Fruit fly (Drosophila melanogaster) whole organism, embryonic: ENCODE results near the gene Ser.

Experiments used
- Adf1 ChIP-seq: fragments of 200-800 bp; sonication (Bioruptor generic); IDR thresholded peaks from 2 replicates; pipeline ENCODE4 v1.3.6; 2022; ENCODE audit warnings: missing biosample characterization, missing genetic modification characterization
- Bdp1 ChIP-seq: fragments of 200-800 bp; sonication (Bioruptor generic); optimal IDR thresholded peaks from 3 replicates; lab custom pipeline; 2016; ENCODE audit warnings: missing biosample characterization, missing genetic modification characterization
- Blimp-1 ChIP-seq: fragments of 200-800 bp; sonication (Bioruptor generic); optimal IDR thresholded peaks from 3 replicates; lab custom pipeline; 2018; ENCODE audit warnings: missing biosample characterization, missing genetic modification characterization, mild to moderate bottlenecking, moderate library complexity, missing genetic modification reagents
- CG1024 ChIP-seq: fragments of 200-800 bp; sonication (Bioruptor generic); IDR thresholded peaks from 2 replicates; pipeline ENCODE4 v1.3.6; 2022; ENCODE audit warnings: missing biosample characterization, missing genetic modification characterization
- CG10431 ChIP-seq: fragments of 200-800 bp; sonication (Bioruptor generic); optimal IDR thresholded peaks from 3 replicates; lab custom pipeline; 2018; ENCODE audit warnings: missing biosample characterization, mild to moderate bottlenecking, missing genetic modification characterization
- CG11247 ChIP-seq: fragments of 200-800 bp; sonication (Bioruptor generic); IDR thresholded peaks from 2 replicates; pipeline ENCODE4 v1.3.6; 2022; ENCODE audit warnings: missing biosample characterization, missing genetic modification characterization
- CG11456 ChIP-seq: fragments of 200-800 bp; sonication (Bioruptor generic); IDR thresholded peaks from 3 replicates; pipeline ENCODE4 v1.3.6; 2022; ENCODE audit warnings: missing biosample characterization, missing genetic modification characterization
- CG11723 ChIP-seq: fragments of 200-800 bp; sonication (Bioruptor generic); optimal IDR thresholded peaks from 2 replicates; lab custom pipeline; 2017; ENCODE audit warnings: missing biosample characterization, mild to moderate bottlenecking, missing genetic modification characterization
- CG12104 ChIP-seq: fragments of 200-800 bp; sonication (Bioruptor generic); optimal IDR thresholded peaks from 3 replicates; lab custom pipeline; 2016; ENCODE audit warnings: missing biosample characterization, missing genetic modification characterization
- CG12236 ChIP-seq: fragments of 200-800 bp; sonication (Bioruptor generic); optimal IDR thresholded peaks from 2 replicates; lab custom pipeline; 2016; ENCODE audit warnings: missing biosample characterization, missing genetic modification characterization
- CG13287 ChIP-seq: fragments of 200-800 bp; sonication (Bioruptor generic); IDR thresholded peaks from 2 replicates; pipeline ENCODE4 v1.3.6; 2022; ENCODE audit warnings: missing biosample characterization, missing genetic modification characterization; ENCODE audit not compliant: partially characterized antibody
- CG15269 ChIP-seq: fragments of 200-800 bp; sonication (Bioruptor generic); optimal IDR thresholded peaks from 2 replicates; lab custom pipeline; 2018; ENCODE audit warnings: missing biosample characterization, mild to moderate bottlenecking, missing genetic modification characterization, moderate library complexity
- CG17359 ChIP-seq: fragments of 200-800 bp; sonication (Bioruptor generic); optimal IDR thresholded peaks from 3 replicates; lab custom pipeline; 2018; ENCODE audit warnings: missing biosample characterization, mild to moderate bottlenecking, missing genetic modification characterization, moderate library complexity
- CG18599 ChIP-seq: fragments of 200-800 bp; sonication (Bioruptor generic); optimal IDR thresholded peaks from 3 replicates; lab custom pipeline; 2017; ENCODE audit warnings: missing biosample characterization, missing genetic modification characterization, mild to moderate bottlenecking, moderate library complexity, missing genetic modification reagents
- CG2116 ChIP-seq: fragments of 200-800 bp; sonication (Bioruptor generic); optimal IDR thresholded peaks from 3 replicates; lab custom pipeline; 2018; ENCODE audit warnings: missing biosample characterization, mild to moderate bottlenecking, missing genetic modification characterization
- CG2712 ChIP-seq: fragments of 200-800 bp; optimal IDR thresholded peaks from 3 replicates; lab custom pipeline; 2019; ENCODE audit warnings: missing biosample characterization, mild to moderate bottlenecking, missing genetic modification characterization, moderate library complexity
- CG33557 ChIP-seq: fragments of 200-800 bp; sonication (Bioruptor generic); optimal IDR thresholded peaks from 2 replicates; lab custom pipeline; 2019; ENCODE audit warnings: missing biosample characterization, mild to moderate bottlenecking, missing genetic modification characterization, moderate library complexity
- CG4404 ChIP-seq: fragments of 200-800 bp; sonication (Bioruptor generic); IDR thresholded peaks from 2 replicates; pipeline ENCODE4 v1.3.6; 2022; ENCODE audit warnings: missing biosample characterization, missing genetic modification characterization
- CG6683 ChIP-seq: fragments of 200-800 bp; sonication (Bioruptor generic); optimal IDR thresholded peaks from 2 replicates; lab custom pipeline; 2017; ENCODE audit warnings: missing biosample characterization, mild to moderate bottlenecking, missing genetic modification characterization, missing genetic modification reagents
- CG6765 ChIP-seq: fragments of 200-800 bp; sonication (Bioruptor generic); optimal IDR thresholded peaks from 3 replicates; lab custom pipeline; 2017; ENCODE audit warnings: missing biosample characterization, mild to moderate bottlenecking, missing genetic modification characterization
- CG7271 ChIP-seq: fragments of 200-800 bp; sonication (Bioruptor generic); optimal IDR thresholded peaks from 2 replicates; lab custom pipeline; 2018; ENCODE audit warnings: missing biosample characterization, mild to moderate bottlenecking, missing genetic modification characterization, moderate library complexity
- CG7839 ChIP-seq: fragments of 200-800 bp; sonication (Bioruptor generic); optimal IDR thresholded peaks from 3 replicates; lab custom pipeline; 2018; ENCODE audit warnings: missing biosample characterization, mild to moderate bottlenecking, missing genetic modification characterization, moderate library complexity
- CG7987 ChIP-seq: fragments of 200-800 bp; sonication (Bioruptor generic); optimal IDR thresholded peaks from 2 replicates; lab custom pipeline; 2018; ENCODE audit warnings: missing biosample characterization, mild to moderate bottlenecking, missing genetic modification characterization, moderate library complexity
- CG9797 ChIP-seq: fragments of 200-800 bp; sonication (Bioruptor generic); optimal IDR thresholded peaks from 3 replicates; lab custom pipeline; 2018; ENCODE audit warnings: missing biosample characterization, mild to moderate bottlenecking, missing genetic modification characterization
- CG9876 ChIP-seq: fragments of 200-800 bp; sonication (Bioruptor generic); optimal IDR thresholded peaks from 2 replicates; lab custom pipeline; 2016; ENCODE audit warnings: missing biosample characterization, missing genetic modification characterization
- CoRest ChIP-seq: fragments of 200-800 bp; sonication (Bioruptor generic); optimal IDR thresholded peaks from 3 replicates; lab custom pipeline; 2018; ENCODE audit warnings: missing biosample characterization, mild to moderate bottlenecking, missing genetic modification characterization, moderate library complexity
- GATAe ChIP-seq: fragments of 200-800 bp; sonication (Bioruptor generic); conservative IDR thresholded peaks from 2 replicates; pipeline ENCODE4 v1.3.6; 2022; ENCODE audit warnings: missing biosample characterization, missing genetic modification characterization
- Hey ChIP-seq: fragments of 200-800 bp; sonication (Bioruptor generic); optimal IDR thresholded peaks from 3 replicates; lab custom pipeline; 2018; ENCODE audit warnings: missing biosample characterization, mild to moderate bottlenecking, missing genetic modification characterization
- Jarid2 ChIP-seq: fragments of 200-800 bp; sonication (Bioruptor generic); optimal IDR thresholded peaks from 3 replicates; lab custom pipeline; 2017; ENCODE audit warnings: mild to moderate bottlenecking, missing biosample characterization, missing genetic modification reagents, missing genetic modification characterization
- Pdp1 ChIP-seq, 2 experiments: fragments of 200-800 bp; sonication (Bioruptor generic); optimal IDR thresholded peaks; 3 replicates each; lab custom pipeline; 2016; ENCODE audit warnings: missing biosample characterization in 2 of 2, missing genetic modification characterization in 2 of 2, mild to moderate bottlenecking in 1 of 2, moderate library complexity in 1 of 2
- az2 ChIP-seq: fragments of 200-800 bp; sonication (Bioruptor generic); optimal IDR thresholded peaks from 3 replicates; lab custom pipeline; 2016; ENCODE audit warnings: missing biosample characterization, missing genetic modification characterization
- bab2 ChIP-seq: fragments of 200-800 bp; sonication (Bioruptor generic); optimal IDR thresholded peaks from 2 replicates; lab custom pipeline; 2016; ENCODE audit warnings: missing biosample characterization, missing genetic modification characterization
- bigmax ChIP-seq: fragments of 200-800 bp; sonication (Bioruptor generic); optimal IDR thresholded peaks from 2 replicates; lab custom pipeline; 2018; ENCODE audit warnings: missing biosample characterization, mild to moderate bottlenecking, missing genetic modification characterization
- cad ChIP-seq: fragments of >200 bp; optimal IDR thresholded peaks from 2 replicates; lab custom pipeline; 2017; ENCODE audit warnings: missing biosample characterization, missing genetic modification characterization
- crc ChIP-seq: fragments of 200-800 bp; sonication (Bioruptor generic); optimal IDR thresholded peaks from 2 replicates; lab custom pipeline; 2016; ENCODE audit warnings: missing biosample characterization, missing genetic modification characterization
- da ChIP-seq: fragments of 200-800 bp; sonication (Bioruptor generic); optimal IDR thresholded peaks from 2 replicates; lab custom pipeline; 2016; ENCODE audit warnings: missing biosample characterization, missing genetic modification characterization
- dan ChIP-seq: fragments of 200-800 bp; sonication (Bioruptor generic); IDR thresholded peaks from 2 replicates; pipeline ENCODE4 v1.3.6; 2022; ENCODE audit warnings: missing biosample characterization, missing genetic modification characterization
- dmrt99B ChIP-seq: fragments of 200-800 bp; sonication (Bioruptor generic); optimal IDR thresholded peaks from 2 replicates; lab custom pipeline; 2018; ENCODE audit warnings: missing biosample characterization, mild to moderate bottlenecking, missing genetic modification characterization, moderate library complexity
- eyg ChIP-seq: fragments of 200-800 bp; sonication (Bioruptor generic); optimal IDR thresholded peaks from 3 replicates; lab custom pipeline; 2016; ENCODE audit warnings: missing biosample characterization, missing genetic modification characterization
- gcm ChIP-seq: fragments of 200-800 bp; sonication (Bioruptor generic); optimal IDR thresholded peaks from 2 replicates; lab custom pipeline; 2019; ENCODE audit warnings: missing biosample characterization, mild to moderate bottlenecking, missing genetic modification characterization, moderate library complexity
- gsb-n ChIP-seq: fragments of 200-800 bp; sonication (Bioruptor generic); optimal IDR thresholded peaks from 3 replicates; lab custom pipeline; 2018; ENCODE audit warnings: missing biosample characterization, mild to moderate bottlenecking, missing genetic modification characterization
- lab ChIP-seq: fragments of 200-800 bp; sonication (Bioruptor generic); optimal IDR thresholded peaks from 3 replicates; lab custom pipeline; 2017; ENCODE audit warnings: missing biosample characterization, missing genetic modification characterization, mild to moderate bottlenecking, moderate library complexity, missing genetic modification reagents
- lov ChIP-seq, 2 experiments: fragments of 200-800 bp in 1 of 2; fragments of >200 bp in 1 of 2; sonication (Bioruptor generic) in 1 of 2; IDR thresholded peaks in 1 of 2; optimal IDR thresholded peaks in 1 of 2; 2 replicates in 1 of 2; 3 replicates in 1 of 2; pipeline versions ENCODE4 v1.3.6 to Lab custom; 2017 to 2022; ENCODE audit warnings: missing biosample characterization in 1 of 2, missing genetic modification characterization in 1 of 2
- nerfin-1 ChIP-seq: fragments of 200-800 bp; sonication (Bioruptor generic); optimal IDR thresholded peaks from 3 replicates; lab custom pipeline; 2019; ENCODE audit warnings: missing biosample characterization, mild to moderate bottlenecking, missing genetic modification characterization, moderate library complexity
- onecut ChIP-seq: fragments of 200-800 bp; sonication (Bioruptor generic); IDR thresholded peaks from 2 replicates; pipeline ENCODE4 v1.3.6; 2022; ENCODE audit warnings: missing biosample characterization, missing genetic modification characterization
- tio ChIP-seq: fragments of 200-800 bp; sonication (Bioruptor generic); optimal IDR thresholded peaks from 2 replicates; lab custom pipeline; 2017; ENCODE audit warnings: missing biosample characterization, missing genetic modification characterization, inconsistent platforms
- wdn ChIP-seq: fragments of 200-800 bp; sonication (Bioruptor generic); IDR thresholded peaks from 2 replicates; pipeline ENCODE4 v1.3.6; 2022; ENCODE audit warnings: missing biosample characterization, missing genetic modification characterization
- zen2 ChIP-seq: fragments of 200-800 bp; sonication (Bioruptor generic); IDR thresholded peaks from 3 replicates; pipeline ENCODE4 v1.3.6; 2022; ENCODE audit warnings: missing biosample characterization, missing genetic modification characterization; ENCODE audit not compliant: partially characterized antibody

The Ser gene

dm6 chr3R:27148812-27149769, 45.0 kb downstream of the Ser start (continued):
- TF ChIP-seq CG2116 (no peak), eyg (GFP tag; lab: Kevin White, UChicago) (no peak), CG15269 (tag; lab: Kevin White, UChicago) (no peak), CG11247 (no peak), nerfin-1 (tag; lab: Kevin White, UChicago) (no peak), CG7839 (tag; lab: Kevin White, UChicago) (peak; percentile 21), az2 (GFP tag; lab: Kevin White, UChicago) (peak; percentile 12), CG18599 (GFP tag; lab: Kevin White, UChicago) (no peak), wdn (GFP tag; lab: Robert Waterston, UW) (no peak), da (peak; percentile 23), CG13287 (GFP tag; lab: Robert Waterston, UW) (no peak), CG11723 (GFP tag; lab: Kevin White, UChicago) (no peak), CG6683 (GFP tag; lab: Kevin White, UChicago) (no peak), CG4404 (GFP tag; lab: Robert Waterston, UW) (no peak), dan (GFP tag; lab: Robert Waterston, UW) (no peak), CG9876 (no peak), Blimp-1 (GFP tag; lab: Kevin White, UChicago) (peak; percentile 11), CG10431 (peak; percentile 73), bigmax (GFP tag; lab: Kevin White, UChicago) (no peak), crc (GFP tag; lab: Kevin White, UChicago) (no peak), gsb-n (tag; lab: Kevin White, UChicago) (no peak), dmrt99B (tag; lab: Kevin White, UChicago) (peak; percentile 32), CG1024 (GFP tag; lab: Robert Waterston, UW) (no peak), lab (GFP tag; lab: Kevin White, UChicago) (peak; percentile 18), CG12236 (GFP tag; lab: Kevin White, UChicago) (no peak), CG12104 (GFP tag; lab: Kevin White, UChicago) (no peak), cad (GFP tag; lab: Kevin White, UChicago) (no peak), CG7987 (GFP tag; lab: Kevin White, UChicago) (no peak), CG6765 (GFP tag; lab: Kevin White, UChicago) (no peak), CG7271 (tag; lab: Kevin White, UChicago) (no peak), CoRest (tag; lab: Kevin White, UChicago) (peak; percentile 28), tio (no peak), CG33557 (GFP tag; lab: Kevin White, UChicago) (no peak), lov (optimal IDR thresholded peaks at IDR 0.05; lab: Kevin White, UChicago) (no peak), lov (GFP tag; IDR thresholded peaks at IDR 0.05; lab: Robert Waterston, UW) (no peak), GATAe (GFP tag; lab: Robert Waterston, UW) (no peak), CG9797 (GFP tag; lab: Kevin White, UChicago) (no peak), Hey (tag; lab: Kevin White, UChicago) (peak; percentile 38), bab2 (no peak), gcm (GFP tag; lab: Kevin White, UChicago) (no peak), onecut (GFP tag; lab: Robert Waterston, UW) (no peak), Jarid2 (GFP tag; lab: Kevin White, UChicago) (no peak), Adf1 (GFP tag; lab: Robert Waterston, UW) (no peak), CG2712 (peak; percentile 17), Pdp1 (GFP tag; optimal IDR thresholded peaks at IDR 0.05; lab: Kevin White, UChicago) (peak in 1 of 2 experiments; percentile 48), CG11456 (no peak), zen2 (no peak), Bdp1 (GFP tag; lab: Kevin White, UChicago) (no peak), CG17359 (tag; lab: Kevin White, UChicago) (peak; percentile 16)
